Fruit fly (Drosophila melanogaster) ovary, adult (tissue): Measurements from ENCODE around the gene CG46383.

Experiments used
- CG17801 ChIP-seq: fragments of 200-800 bp; optimal IDR thresholded peaks from 2 replicates; lab custom pipeline; 2019; ENCODE audit warnings: missing biosample characterization, mild to moderate bottlenecking, missing genetic modification characterization, moderate library complexity; ENCODE audit not compliant: partially characterized antibody

CG46383 gene

dm6 chr3R:15974235-15974634, 23.5 kb upstream of the CG46383 start:
- peak; percentile 45 for TF ChIP-seq CG17801

dm6 chr3R:15973488-15973975, 22.8 kb upstream of the CG46383 start:
- TF ChIP-seq CG17801 = no peak

- no peak for TF ChIP-seq CG17801
Measured at dm6 chr3R:15972979-15973486, 22.3 kb upstream of the CG46383 start, which contains the start of gene Hel89B. Gene Hel89B (plus strand): TSS chr3R:15973298.

- no peak for TF ChIP-seq CG17801
Measured at dm6 chr3R:15972298-15972978, 21.7 kb upstream of the CG46383 start, which contains the start of gene mor. Gene mor (minus strand): TSS chr3R:15972913.

- peak; percentile 93 for TF ChIP-seq CG17801
Measured at dm6 chr3R:15965169-15965568, 14.4 kb upstream of the CG46383 start, which contains the start of the genes CG32856 and Rbf2. Gene CG32856 (minus strand): TSS chr3R:15965351. Gene Rbf2 (plus strand): TSS chr3R:15965446.

- peak; percentile 61 for TF ChIP-seq CG17801
Measured at dm6 chr3R:15963690-15964281, 13.0 kb upstream of the CG46383 start, which contains the start of the genes CG4287 and CG5516. Gene CG4287 (minus strand): TSS chr3R:15963867. Gene CG5516 (plus strand): TSS chr3R:15963884.

- no peak for TF ChIP-seq CG17801
Measured at dm6 chr3R:15947605-15948004, 3.1 kb downstream of the CG46383 start.

- TF ChIP-seq CG17801 = no peak
Measured at dm6 chr3R:15937708-15938107, 13.0 kb downstream of the CG46383 start.

dm6 chr3R:15935538-15935937, 15.2 kb downstream of the CG46383 start:
- no peak for TF ChIP-seq CG17801

dm6 chr3R:15934952-15935351, 15.8 kb downstream of the CG46383 start, which contains the start of gene Sap47:
Gene Sap47 (plus strand): TSS chr3R:15935100.
- no peak for TF ChIP-seq CG17801

- no peak for TF ChIP-seq CG17801
Measured at dm6 chr3R:15933609-15934232, 17.0 kb downstream of the CG46383 start, which contains the start of the genes CG5478 and blp. Gene CG5478 (minus strand): TSS chr3R:15933734. Gene blp (plus strand): TSS chr3R:15933847.

dm6 chr3R:15930050-15930449, 20.7 kb downstream of the CG46383 start:
- TF ChIP-seq CG17801 = no peak

- no peak for TF ChIP-seq CG17801
Measured at dm6 chr3R:15928127-15928526, 22.6 kb downstream of the CG46383 start.

dm6 chr3R:15927172-15927571, 23.6 kb downstream of the CG46383 start:
- TF ChIP-seq CG17801 = no peak

dm6 chr3R:15925939-15926338, 24.8 kb downstream of the CG46383 start:
- no peak for TF ChIP-seq CG17801

- TF ChIP-seq CG17801 = no peak
Measured at dm6 chr3R:15925329-15925728, 25.4 kb downstream of the CG46383 start, which contains the start of gene CG34276. Gene CG34276 (plus strand): TSS chr3R:15925629.
